Worm (Caenorhabditis elegans) whole organism, late embryonic: Measurements from ENCODE around the gene arl-3.

Source experiments
- Y22D7AL.16 ChIP-seq: sonication (generic microtip); optimal IDR thresholded peaks from 2 replicates; lab custom pipeline; 2016; ENCODE audit warnings: missing genetic modification characterization, missing compliant biosample characterization
- ceh-18 ChIP-seq: sonication (generic microtip); optimal IDR thresholded peaks from 2 replicates; lab custom pipeline; 2016; ENCODE audit warnings: missing genetic modification characterization, missing compliant biosample characterization
- ceh-19 ChIP-seq: fragments of 200-800 bp; sonication (Bioruptor generic); optimal IDR thresholded peaks from 2 replicates; lab custom pipeline; 2018; ENCODE audit warnings: mild to moderate bottlenecking, missing genetic modification characterization, missing compliant biosample characterization
- ceh-48 ChIP-seq: sonication (generic microtip); optimal IDR thresholded peaks from 2 replicates; lab custom pipeline; 2016; ENCODE audit warnings: missing genetic modification characterization, inconsistent platforms, missing compliant biosample characterization
- ceh-9 ChIP-seq: sonication (generic microtip); optimal IDR thresholded peaks from 2 replicates; lab custom pipeline; 2016; ENCODE audit warnings: mild to moderate bottlenecking, missing genetic modification characterization, inconsistent platforms, missing compliant biosample characterization
- che-1 ChIP-seq: sonication (generic microtip); optimal IDR thresholded peaks from 2 replicates; lab custom pipeline; 2016; ENCODE audit warnings: mild to moderate bottlenecking, missing genetic modification characterization, missing compliant biosample characterization
- elt-2 ChIP-seq: sonication (generic microtip); optimal IDR thresholded peaks from 2 replicates; lab custom pipeline; 2016; ENCODE audit warnings: missing genetic modification reagents, missing genetic modification characterization, missing compliant biosample characterization
- hlh-13 ChIP-seq: fragments of 200-800 bp; sonication (Bioruptor generic); optimal IDR thresholded peaks from 2 replicates; lab custom pipeline; 2018; ENCODE audit warnings: mild to moderate bottlenecking, missing genetic modification characterization, missing compliant biosample characterization
- pros-1 ChIP-seq: fragments of 150-350 bp; optimal IDR thresholded peaks from 2 replicates; lab custom pipeline; 2014; ENCODE audit warnings: missing biosample characterization, missing genetic modification reagents, missing genetic modification characterization
- unc-42 ChIP-seq: sonication (generic microtip); optimal IDR thresholded peaks from 2 replicates; lab custom pipeline; 2016; ENCODE audit warnings: missing genotype, missing genetic modification characterization, missing compliant biosample characterization

ce11 chrII:14647550-14647949 is 41.3 kb downstream of the arl-3 start:
- TF ChIP-seq pros-1 = no peak
- no peak for TF ChIP-seq ceh-18 (tag; lab: Kevin White, UChicago)
- TF ChIP-seq che-1 (tag; lab: Kevin White, UChicago) = no peak
- TF ChIP-seq ceh-48 (tag; lab: Kevin White, UChicago) = no peak
- TF ChIP-seq hlh-13 (GFP tag; lab: Kevin White, UChicago) = no peak
- TF ChIP-seq ceh-19 = no peak
- no peak for TF ChIP-seq unc-42
- no peak for TF ChIP-seq Y22D7AL.16 (tag; lab: Kevin White, UChicago)
- no peak for TF ChIP-seq elt-2 (tag; lab: Kevin White, UChicago)
- TF ChIP-seq ceh-9 (tag; lab: Kevin White, UChicago) = no peak
